Worm (Caenorhabditis elegans) whole organism, late embryonic: ENCODE measurements around the gene bed-1.

Experiments used
- C08G9.2 ChIP-seq: sonication (generic microtip); optimal IDR thresholded peaks from 2 replicates; lab custom pipeline; 2016; ENCODE audit warnings: mild to moderate bottlenecking, missing genetic modification characterization, moderate library complexity, missing compliant biosample characterization
- ama-1 ChIP-seq: fragments of 150-350 bp; optimal IDR thresholded peaks from 2 replicates; lab custom pipeline; 2014
- ceh-22 ChIP-seq: sonication (generic microtip); optimal IDR thresholded peaks from 2 replicates; lab custom pipeline; 2017; ENCODE audit warnings: missing biosample characterization, missing genetic modification characterization
- pqm-1 ChIP-seq: sonication (generic microtip); optimal IDR thresholded peaks from 2 replicates; lab custom pipeline; 2016; ENCODE audit warnings: missing genetic modification characterization, missing compliant biosample characterization
- sox-2 ChIP-seq: fragments of 200-800 bp; sonication (Bioruptor generic); IDR thresholded peaks from 2 replicates; pipeline ENCODE4 v1.3.6; 2022; ENCODE audit warnings: missing genetic modification reagents, missing genetic modification characterization, missing compliant biosample characterization
- tbx-2 ChIP-seq: sonication (generic microtip); optimal IDR thresholded peaks from 2 replicates; lab custom pipeline; 2016; ENCODE audit warnings: missing genetic modification characterization, missing compliant biosample characterization

DNA sequence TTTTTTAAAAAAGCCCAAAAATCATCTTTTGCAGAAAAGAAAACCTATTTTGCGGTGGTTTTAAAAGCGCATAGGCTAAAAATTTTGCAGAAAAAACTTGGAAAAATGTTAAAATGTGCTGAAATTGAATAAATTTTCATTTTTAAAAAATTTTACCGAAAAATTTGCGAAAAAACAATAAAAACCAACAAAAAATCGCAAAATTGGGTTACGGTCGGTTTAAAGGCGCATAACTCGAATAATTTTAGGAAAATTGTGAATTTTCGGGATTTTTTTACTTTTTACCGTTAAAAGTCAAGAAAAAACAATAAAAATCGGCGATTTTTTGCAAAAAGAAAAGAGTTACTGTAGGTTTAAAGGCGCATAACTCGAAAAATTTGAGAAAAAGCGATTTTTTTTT is 531 bp upstream of the bed-1 start:
- TF ChIP-seq pqm-1: no peak
- TF ChIP-seq ceh-22 (tag; lab: Kevin White, UChicago): no peak
- TF ChIP-seq tbx-2 (tag; lab: Kevin White, UChicago): no peak
- no peak for TF ChIP-seq C08G9.2 (tag; lab: Kevin White, UChicago)
- TF ChIP-seq sox-2 (GFP tag; lab: Robert Waterston, UW): no peak
- no peak for TF ChIP-seq ama-1 (lab: Kevin White, UChicago)
